Fruit fly (Drosophila melanogaster) whole organism, embryonic: ENCODE measurements around the gene CG32625.

Experiments used
- B-H1 ChIP-seq: fragments of 200-800 bp; sonication (Bioruptor generic); IDR thresholded peaks from 3 replicates; pipeline ENCODE4 v1.3.6; 2022; ENCODE audit warnings: missing biosample characterization, missing genetic modification characterization
- Bgb ChIP-seq: fragments of 200-800 bp; sonication (Bioruptor generic); IDR thresholded peaks from 2 replicates; pipeline ENCODE4 v1.3.6; 2022; ENCODE audit warnings: missing biosample characterization, missing genetic modification characterization; ENCODE audit not compliant: partially characterized antibody
- CG10321 ChIP-seq: fragments of 200-800 bp; sonication (Bioruptor generic); IDR thresholded peaks from 2 replicates; pipeline ENCODE4 v1.3.6; 2022; ENCODE audit warnings: missing biosample characterization, missing genetic modification characterization
- CG10431 ChIP-seq: fragments of 200-800 bp; sonication (Bioruptor generic); optimal IDR thresholded peaks from 3 replicates; lab custom pipeline; 2018; ENCODE audit warnings: missing biosample characterization, mild to moderate bottlenecking, missing genetic modification characterization
- CG11723 ChIP-seq: fragments of 200-800 bp; sonication (Bioruptor generic); optimal IDR thresholded peaks from 2 replicates; lab custom pipeline; 2017; ENCODE audit warnings: missing biosample characterization, mild to moderate bottlenecking, missing genetic modification characterization
- CG12104 ChIP-seq: fragments of 200-800 bp; sonication (Bioruptor generic); optimal IDR thresholded peaks from 3 replicates; lab custom pipeline; 2016; ENCODE audit warnings: missing biosample characterization, missing genetic modification characterization
- CG12155 ChIP-seq: fragments of 200-800 bp; sonication (Bioruptor generic); optimal IDR thresholded peaks from 3 replicates; lab custom pipeline; 2016; ENCODE audit warnings: missing biosample characterization, missing genetic modification characterization
- CG12744 ChIP-seq: fragments of 200-800 bp; sonication (Bioruptor generic); optimal IDR thresholded peaks from 2 replicates; lab custom pipeline; 2016; ENCODE audit warnings: missing biosample characterization, missing genetic modification characterization
- CG13424 ChIP-seq: fragments of 200-800 bp; sonication (Bioruptor generic); optimal IDR thresholded peaks from 2 replicates; lab custom pipeline; 2019; ENCODE audit warnings: missing biosample characterization, mild to moderate bottlenecking, missing genetic modification characterization, moderate library complexity
- CG13894 ChIP-seq: fragments of 200-800 bp; sonication (Bioruptor generic); optimal IDR thresholded peaks from 3 replicates; lab custom pipeline; 2018; ENCODE audit warnings: missing biosample characterization, mild to moderate bottlenecking, missing genetic modification characterization, moderate library complexity
- CG15479 ChIP-seq: fragments of 200-800 bp; sonication (Bioruptor generic); optimal IDR thresholded peaks from 3 replicates; lab custom pipeline; 2019; ENCODE audit warnings: missing biosample characterization, mild to moderate bottlenecking, missing genetic modification characterization, moderate library complexity
- CG15514 ChIP-seq: fragments of 200-800 bp; sonication (Bioruptor generic); optimal IDR thresholded peaks from 3 replicates; lab custom pipeline; 2017; ENCODE audit warnings: missing biosample characterization, missing genetic modification characterization, mild to moderate bottlenecking, moderate library complexity, missing genetic modification reagents
- CG1647 ChIP-seq: fragments of 200-800 bp; sonication (Bioruptor generic); optimal IDR thresholded peaks from 3 replicates; lab custom pipeline; 2016; ENCODE audit warnings: missing biosample characterization, missing genetic modification characterization
- CG16813 ChIP-seq: fragments of 200-800 bp; sonication (Bioruptor generic); IDR thresholded peaks from 3 replicates; pipeline ENCODE4 v1.3.6; 2022; ENCODE audit warnings: missing biosample characterization, missing genetic modification characterization; ENCODE audit not compliant: partially characterized antibody
- CG17385 ChIP-seq: fragments of 200-800 bp; sonication (Bioruptor generic); optimal IDR thresholded peaks from 3 replicates; lab custom pipeline; 2018; ENCODE audit warnings: missing biosample characterization, mild to moderate bottlenecking, missing genetic modification characterization
- CG1792 ChIP-seq: fragments of 200-800 bp; sonication (Bioruptor generic); optimal IDR thresholded peaks from 2 replicates; lab custom pipeline; 2016; ENCODE audit warnings: missing biosample characterization, missing genetic modification characterization
- CG2120 ChIP-seq: fragments of 200-800 bp; sonication (Bioruptor generic); optimal IDR thresholded peaks from 3 replicates; lab custom pipeline; 2016; ENCODE audit warnings: missing biosample characterization, missing genetic modification characterization
- CG2678 ChIP-seq: fragments of 200-800 bp; sonication (Bioruptor generic); optimal IDR thresholded peaks from 3 replicates; lab custom pipeline; 2019; ENCODE audit warnings: missing biosample characterization, mild to moderate bottlenecking, missing genetic modification characterization, moderate library complexity
- CG4820 ChIP-seq: fragments of 200-800 bp; sonication (Bioruptor generic); optimal IDR thresholded peaks from 3 replicates; lab custom pipeline; 2016; ENCODE audit warnings: missing biosample characterization, missing genetic modification characterization
- CG4854 ChIP-seq: fragments of 200-800 bp; sonication (Bioruptor generic); optimal IDR thresholded peaks from 2 replicates; lab custom pipeline; 2016; ENCODE audit warnings: missing biosample characterization, missing genetic modification characterization, inconsistent platforms
- CG6654 ChIP-seq: fragments of 200-800 bp; sonication (Bioruptor generic); optimal IDR thresholded peaks from 2 replicates; lab custom pipeline; 2017; ENCODE audit warnings: missing biosample characterization, mild to moderate bottlenecking, missing genetic modification characterization
- Dbx ChIP-seq: fragments of 200-800 bp; sonication (Bioruptor generic); IDR thresholded peaks from 3 replicates; pipeline ENCODE4 v1.3.6; 2022; ENCODE audit warnings: missing biosample characterization, missing genetic modification characterization
- Doc3 ChIP-seq: fragments of 200-800 bp; sonication (Bioruptor generic); IDR thresholded peaks from 3 replicates; pipeline ENCODE4 v1.3.6; 2022; ENCODE audit warnings: missing biosample characterization, missing genetic modification characterization; ENCODE audit not compliant: partially characterized antibody
- ERR ChIP-seq: fragments of 200-800 bp; sonication (Bioruptor generic); optimal IDR thresholded peaks from 2 replicates; lab custom pipeline; 2016; ENCODE audit warnings: missing biosample characterization, missing genetic modification characterization
- H15 ChIP-seq: fragments of 200-800 bp; sonication (Bioruptor generic); IDR thresholded peaks from 3 replicates; pipeline ENCODE4 v1.3.6; 2022; ENCODE audit warnings: missing biosample characterization, missing genetic modification characterization
- HLH4C ChIP-seq: fragments of 200-800 bp; sonication (Bioruptor generic); IDR thresholded peaks from 3 replicates; pipeline ENCODE4 v1.3.6; 2022; ENCODE audit warnings: missing biosample characterization, missing genetic modification characterization; ENCODE audit not compliant: partially characterized antibody
- Kr ChIP-seq: fragments of 200-800 bp; sonication (Bioruptor generic); optimal IDR thresholded peaks from 2 replicates; lab custom pipeline; 2017; ENCODE audit warnings: missing biosample characterization, mild to moderate bottlenecking, missing genetic modification characterization
- Lhr ChIP-seq: fragments of 200-800 bp; sonication (Bioruptor generic); optimal IDR thresholded peaks from 3 replicates; lab custom pipeline; 2017; ENCODE audit warnings: mild to moderate bottlenecking, missing biosample characterization, missing genetic modification reagents, missing genetic modification characterization
- MTF-1 ChIP-seq: fragments of 200-800 bp; sonication (Bioruptor generic); optimal IDR thresholded peaks from 2 replicates; lab custom pipeline; 2018; ENCODE audit warnings: missing biosample characterization, mild to moderate bottlenecking, missing genetic modification characterization, borderline replicate concordance
- Nf-YB ChIP-seq: fragments of 200-800 bp; sonication (Bioruptor generic); optimal IDR thresholded peaks from 3 replicates; lab custom pipeline; 2019; ENCODE audit warnings: missing biosample characterization, mild to moderate bottlenecking, missing genetic modification characterization, moderate library complexity
- Optix ChIP-seq: fragments of 200-800 bp; sonication (Bioruptor generic); IDR thresholded peaks from 3 replicates; pipeline ENCODE4 v1.3.6; 2022; ENCODE audit warnings: missing biosample characterization, missing genetic modification characterization
- PHDP ChIP-seq: fragments of 200-800 bp; sonication (Bioruptor generic); optimal IDR thresholded peaks from 3 replicates; lab custom pipeline; 2018; ENCODE audit warnings: missing biosample characterization, mild to moderate bottlenecking, missing genetic modification characterization, moderate library complexity
- Sry-β ChIP-seq: fragments of 200-800 bp; sonication (Bioruptor generic); optimal IDR thresholded peaks from 2 replicates; lab custom pipeline; 2018; ENCODE audit warnings: missing biosample characterization, mild to moderate bottlenecking, missing genetic modification characterization, moderate library complexity
- bigmax ChIP-seq: fragments of 200-800 bp; sonication (Bioruptor generic); optimal IDR thresholded peaks from 2 replicates; lab custom pipeline; 2018; ENCODE audit warnings: missing biosample characterization, mild to moderate bottlenecking, missing genetic modification characterization
- chif ChIP-seq, 2 experiments: fragments of 200-800 bp; sonication (Bioruptor generic); optimal IDR thresholded peaks; 3 replicates each; lab custom pipeline; 2016; ENCODE audit warnings: missing biosample characterization in 2 of 2, missing genetic modification characterization in 2 of 2
- crp ChIP-seq, 2 experiments: fragments of 200-800 bp; sonication (Bioruptor generic); optimal IDR thresholded peaks; 2 replicates in 1 of 2; 3 replicates in 1 of 2; lab custom pipeline; 2017; ENCODE audit warnings: missing biosample characterization in 2 of 2, missing genetic modification characterization in 2 of 2, mild to moderate bottlenecking in 1 of 2, moderate library complexity in 1 of 2
- disco-r ChIP-seq: fragments of 200-800 bp; sonication (Bioruptor generic); optimal IDR thresholded peaks from 2 replicates; lab custom pipeline; 2016; ENCODE audit warnings: missing biosample characterization, missing genetic modification characterization
- dmrt11E ChIP-seq: fragments of 200-800 bp; sonication (Bioruptor generic); optimal IDR thresholded peaks from 3 replicates; lab custom pipeline; 2018; ENCODE audit warnings: missing biosample characterization, mild to moderate bottlenecking, missing genetic modification characterization, moderate library complexity
- fu2 ChIP-seq: fragments of 200-800 bp; sonication (Bioruptor generic); optimal IDR thresholded peaks from 2 replicates; lab custom pipeline; 2016; ENCODE audit warnings: missing biosample characterization, missing genetic modification characterization
- hth ChIP-seq: fragments of >200 bp; optimal IDR thresholded peaks from 2 replicates; lab custom pipeline; 2017; ENCODE audit warnings: inconsistent platforms
- jumu ChIP-seq: fragments of 200-800 bp; sonication (Bioruptor generic); optimal IDR thresholded peaks from 3 replicates; lab custom pipeline; 2016; ENCODE audit warnings: missing biosample characterization, missing genetic modification characterization
- knrl ChIP-seq: fragments of 200-800 bp; sonication (Bioruptor generic); IDR thresholded peaks from 3 replicates; pipeline ENCODE4 v1.3.6; 2022; ENCODE audit warnings: missing biosample characterization, missing genetic modification characterization; ENCODE audit not compliant: partially characterized antibody
- luna ChIP-seq: fragments of 200-800 bp; sonication (Bioruptor generic); optimal IDR thresholded peaks from 2 replicates; lab custom pipeline; 2016; ENCODE audit warnings: missing biosample characterization, missing genetic modification characterization
- pzg ChIP-seq: fragments of 200-800 bp; sonication (Bioruptor generic); optimal IDR thresholded peaks from 3 replicates; lab custom pipeline; 2018; ENCODE audit warnings: missing biosample characterization, mild to moderate bottlenecking, missing genetic modification characterization, moderate library complexity
- schlank ChIP-seq: fragments of 200-800 bp; sonication (Bioruptor generic); optimal IDR thresholded peaks from 2 replicates; lab custom pipeline; 2018; ENCODE audit warnings: missing biosample characterization, mild to moderate bottlenecking, missing genetic modification characterization
- scrt ChIP-seq: fragments of 200-800 bp; sonication (Bioruptor generic); optimal IDR thresholded peaks from 2 replicates; lab custom pipeline; 2018; ENCODE audit warnings: missing biosample characterization, mild to moderate bottlenecking, missing genetic modification characterization, moderate library complexity
- sna ChIP-seq: fragments of 200-800 bp; sonication (Bioruptor generic); IDR thresholded peaks from 2 replicates; pipeline ENCODE4 v1.3.6; 2022; ENCODE audit warnings: missing biosample characterization, missing genetic modification characterization; ENCODE audit not compliant: partially characterized antibody
- ssp ChIP-seq: fragments of 200-800 bp; sonication (Bioruptor generic); IDR thresholded peaks from 2 replicates; pipeline ENCODE4 v1.3.6; 2022; ENCODE audit warnings: missing biosample characterization, missing genetic modification characterization
- stwl ChIP-seq: fragments of 200-800 bp; sonication (Bioruptor generic); optimal IDR thresholded peaks from 3 replicates; lab custom pipeline; 2018; ENCODE audit warnings: missing biosample characterization, mild to moderate bottlenecking, missing genetic modification characterization, moderate library complexity
- z ChIP-seq: fragments of 200-800 bp; sonication (Bioruptor generic); IDR thresholded peaks from 3 replicates; pipeline ENCODE4 v1.3.6; 2022; ENCODE audit warnings: missing biosample characterization, missing genetic modification characterization

CG32625 gene

DNA sequence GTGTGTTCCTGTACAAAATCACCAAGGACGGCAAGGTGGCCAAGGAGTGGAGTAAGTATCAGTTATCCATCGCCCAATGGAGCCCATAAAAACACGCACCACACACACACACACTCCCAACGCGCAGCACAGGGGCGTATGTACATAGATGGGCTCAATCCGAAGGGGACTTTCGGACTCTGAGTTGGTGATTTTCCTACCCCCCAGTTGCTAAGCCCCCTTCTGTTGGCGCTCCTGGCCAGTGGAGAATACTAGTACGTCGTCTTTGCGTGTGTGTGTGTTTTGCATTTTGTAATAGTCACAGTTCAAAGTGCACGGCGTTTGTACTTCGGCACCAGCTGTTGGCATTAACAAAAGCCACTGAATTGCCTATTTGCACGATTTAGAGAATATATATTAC is 16.6 kb downstream of the CG32625 start (continued):
- TF ChIP-seq CG16813 (GFP tag; lab: Robert Waterston, UW) (no peak), ssp (GFP tag; lab: Robert Waterston, UW) (peak; percentile 46), CG11723 (peak; percentile 34), CG6654 (GFP tag; lab: Kevin White, UChicago) (peak; percentile 11), scrt (peak; percentile 40), Optix (peak; percentile 71), HLH4C (GFP tag; lab: Robert Waterston, UW) (no peak), sna (GFP tag; lab: Robert Waterston, UW) (no peak), CG4820 (GFP tag; lab: Kevin White, UChicago) (peak; percentile 55), Dbx (GFP tag; lab: Robert Waterston, UW) (peak; percentile 79), Bgb (no peak), Kr (GFP tag; lab: Kevin White, UChicago) (no peak), jumu (GFP tag; lab: Kevin White, UChicago) (peak; percentile 79), Doc3 (GFP tag; lab: Robert Waterston, UW) (no peak), disco-r (GFP tag; lab: Kevin White, UChicago) (no peak), MTF-1 (GFP tag; lab: Kevin White, UChicago) (peak; percentile 75), CG1792 (GFP tag; lab: Kevin White, UChicago) (peak; percentile 61), CG15479 (GFP tag; lab: Kevin White, UChicago) (no peak), ERR (GFP tag; lab: Kevin White, UChicago) (no peak), CG12744 (GFP tag; lab: Kevin White, UChicago) (peak; percentile 78), pzg (GFP tag; lab: Kevin White, UChicago) (no peak), chif (GFP tag; optimal IDR thresholded peaks at IDR 0.05; lab: Kevin White, UChicago) (peak; percentile 67 to 80), B-H1 (GFP tag; lab: Robert Waterston, UW) (peak; percentile 69; the same call in 2 of the 3 replicates), CG15514 (GFP tag; lab: Kevin White, UChicago) (peak; percentile 74), knrl (GFP tag; lab: Robert Waterston, UW) (no peak), bigmax (GFP tag; lab: Kevin White, UChicago) (no peak), CG1647 (GFP tag; lab: Kevin White, UChicago) (peak; percentile 70), PHDP (peak; percentile 72), CG4854 (GFP tag; lab: Kevin White, UChicago) (peak; percentile 40), CG12155 (GFP tag; lab: Kevin White, UChicago) (peak; percentile 77), CG12104 (GFP tag; lab: Kevin White, UChicago) (no peak), crp (GFP tag; optimal IDR thresholded peaks at IDR 0.05; lab: Kevin White, UChicago) (no peak), luna (GFP tag; lab: Kevin White, UChicago) (no peak), dmrt11E (tag; lab: Kevin White, UChicago) (peak; percentile 46), hth (no peak), schlank (tag; lab: Kevin White, UChicago) (peak; percentile 62), CG2120 (peak; percentile 89), CG2678 (tag; lab: Kevin White, UChicago) (peak; percentile 77), CG13424 (tag; lab: Kevin White, UChicago) (peak; percentile 85), fu2 (GFP tag; lab: Kevin White, UChicago) (peak; percentile 66), H15 (GFP tag; lab: Robert Waterston, UW) (peak; percentile 83), Lhr (no peak), Sry-β (GFP tag; lab: Kevin White, UChicago) (no peak), stwl (tag; lab: Kevin White, UChicago) (no peak), CG17385 (peak; percentile 76), CG10431 (no peak), CG10321 (GFP tag; lab: Robert Waterston, UW) (no peak), Nf-YB (GFP tag; lab: Kevin White, UChicago) (no peak), z (peak; percentile 53; the same call in 1 of the 3 replicates), CG13894 (tag; lab: Kevin White, UChicago) (peak; percentile 74)
